Fruit fly (Drosophila melanogaster) whole organism, adult: ENCODE measurements around the gene Cda5.

Experiments used
- CG1620 ChIP-seq: fragments of 200-800 bp; sonication (Bioruptor generic); optimal IDR thresholded peaks from 2 replicates; lab custom pipeline; 2016; ENCODE audit warnings: missing biosample characterization, missing genetic modification characterization
- Hr96 ChIP-seq: fragments of 200-800 bp; sonication (Bioruptor generic); optimal IDR thresholded peaks from 2 replicates; lab custom pipeline; 2016; ENCODE audit warnings: missing biosample characterization, missing genetic modification characterization
- kay ChIP-seq: fragments of 200-800 bp; sonication (Bioruptor generic); peaks from one replicate; lab custom pipeline; 2016; ENCODE audit warnings: missing biosample characterization, missing genetic modification characterization, borderline replicate concordance
- ovo ChIP-seq: fragments of 200-800 bp; sonication (Bioruptor generic); optimal IDR thresholded peaks from 2 replicates; lab custom pipeline; 2016; ENCODE audit warnings: missing biosample characterization, missing genetic modification characterization

DNA sequence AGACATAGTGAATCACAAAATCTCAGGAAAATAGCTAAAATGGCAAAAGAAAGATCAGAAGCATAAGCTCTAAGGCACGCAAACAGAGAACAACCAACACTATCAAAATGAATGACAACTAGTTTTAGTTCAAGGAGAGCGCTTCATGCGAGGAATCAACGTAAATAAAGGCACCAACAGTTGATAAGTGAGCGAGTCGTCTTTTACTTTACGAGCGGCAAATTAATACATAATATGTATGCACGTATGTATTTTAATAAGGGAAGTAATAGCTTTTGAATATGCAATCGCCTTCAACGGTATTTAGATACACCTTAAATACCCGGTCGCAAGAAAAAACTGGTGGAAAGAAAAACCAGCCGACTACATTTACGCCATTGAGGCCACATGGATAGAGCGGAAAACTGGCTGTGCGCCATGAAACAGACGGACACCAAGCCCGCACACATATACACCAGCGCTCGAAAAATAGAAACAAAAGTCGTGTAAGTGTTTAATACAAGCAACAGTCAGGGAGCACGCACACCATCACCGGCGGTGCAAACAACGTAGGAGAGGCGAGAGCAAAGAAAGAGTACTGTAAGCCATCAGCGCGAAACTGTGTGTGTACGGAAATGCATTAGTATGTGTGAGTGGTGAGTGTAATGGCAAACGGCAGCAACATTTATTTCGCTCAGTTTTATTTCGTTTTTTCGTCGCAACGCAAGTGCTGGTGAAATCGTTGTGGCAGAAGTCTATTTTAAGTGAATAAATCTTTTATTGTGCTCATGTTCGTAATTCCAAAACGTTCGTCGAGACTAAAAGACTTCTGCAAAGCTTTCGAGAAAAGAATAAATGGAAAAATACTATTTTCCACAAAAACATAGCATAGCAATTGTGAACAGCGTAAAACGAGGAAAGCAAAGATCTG lies 1.4 kb upstream of the Cda5 start, which contains the start of gene dbr:
- TF ChIP-seq CG1620 (GFP tag; lab: Kevin White, UChicago): peak; percentile 19
- TF ChIP-seq kay: peak; percentile 37
- TF ChIP-seq ovo: peak; percentile 19
- TF ChIP-seq Hr96 (GFP tag; lab: Kevin White, UChicago): no peak
